Fruit fly (Drosophila melanogaster) whole organism, embryonic: ENCODE results near the gene Usp1.

Source experiments
- CG11398 ChIP-seq: fragments of 200-800 bp; sonication (Bioruptor generic); optimal IDR thresholded peaks from 2 replicates; lab custom pipeline; 2016; ENCODE audit warnings: missing biosample characterization, missing genetic modification characterization
- CG1529 ChIP-seq: fragments of 200-800 bp; sonication (Bioruptor generic); optimal IDR thresholded peaks from 3 replicates; lab custom pipeline; 2018; ENCODE audit warnings: missing biosample characterization, missing genetic modification characterization
- CG15479 ChIP-seq: fragments of 200-800 bp; sonication (Bioruptor generic); optimal IDR thresholded peaks from 3 replicates; lab custom pipeline; 2019; ENCODE audit warnings: missing biosample characterization, mild to moderate bottlenecking, missing genetic modification characterization, moderate library complexity
- CG15514 ChIP-seq: fragments of 200-800 bp; sonication (Bioruptor generic); optimal IDR thresholded peaks from 3 replicates; lab custom pipeline; 2017; ENCODE audit warnings: missing biosample characterization, missing genetic modification characterization, mild to moderate bottlenecking, moderate library complexity, missing genetic modification reagents
- CG16813 ChIP-seq: fragments of 200-800 bp; sonication (Bioruptor generic); IDR thresholded peaks from 3 replicates; pipeline ENCODE4 v1.3.6; 2022; ENCODE audit warnings: missing biosample characterization, missing genetic modification characterization; ENCODE audit not compliant: partially characterized antibody
- CG2116 ChIP-seq: fragments of 200-800 bp; sonication (Bioruptor generic); optimal IDR thresholded peaks from 3 replicates; lab custom pipeline; 2018; ENCODE audit warnings: missing biosample characterization, mild to moderate bottlenecking, missing genetic modification characterization
- CG2678 ChIP-seq: fragments of 200-800 bp; sonication (Bioruptor generic); optimal IDR thresholded peaks from 3 replicates; lab custom pipeline; 2019; ENCODE audit warnings: missing biosample characterization, mild to moderate bottlenecking, missing genetic modification characterization, moderate library complexity
- CG2875 ChIP-seq: fragments of 200-800 bp; sonication (Bioruptor generic); optimal IDR thresholded peaks from 2 replicates; lab custom pipeline; 2017; ENCODE audit warnings: missing biosample characterization, mild to moderate bottlenecking, missing genetic modification characterization, missing genetic modification reagents
- CG33213 ChIP-seq: fragments of 200-800 bp; sonication (Bioruptor generic); optimal IDR thresholded peaks from 3 replicates; lab custom pipeline; 2016; ENCODE audit warnings: missing biosample characterization, missing genetic modification characterization
- CG34224 ChIP-seq: fragments of 200-800 bp; sonication (Bioruptor generic); IDR thresholded peaks from 3 replicates; pipeline ENCODE4 v1.3.6; 2022; ENCODE audit warnings: missing biosample characterization, missing genetic modification characterization; ENCODE audit not compliant: partially characterized antibody
- CG3847 ChIP-seq: fragments of 200-800 bp; sonication (Bioruptor generic); IDR thresholded peaks from 2 replicates; pipeline ENCODE4 v1.3.6; 2022; ENCODE audit warnings: missing biosample characterization, missing genetic modification characterization
- CG4282 ChIP-seq: fragments of 200-800 bp; sonication (Bioruptor generic); optimal IDR thresholded peaks from 2 replicates; lab custom pipeline; 2016; ENCODE audit warnings: missing biosample characterization, missing genetic modification characterization
- CG4820 ChIP-seq: fragments of 200-800 bp; sonication (Bioruptor generic); optimal IDR thresholded peaks from 3 replicates; lab custom pipeline; 2016; ENCODE audit warnings: missing biosample characterization, missing genetic modification characterization
- CG7271 ChIP-seq: fragments of 200-800 bp; sonication (Bioruptor generic); optimal IDR thresholded peaks from 2 replicates; lab custom pipeline; 2018; ENCODE audit warnings: missing biosample characterization, mild to moderate bottlenecking, missing genetic modification characterization, moderate library complexity
- CG7987 ChIP-seq: fragments of 200-800 bp; sonication (Bioruptor generic); optimal IDR thresholded peaks from 2 replicates; lab custom pipeline; 2018; ENCODE audit warnings: missing biosample characterization, mild to moderate bottlenecking, missing genetic modification characterization, moderate library complexity
- CG8281 ChIP-seq: fragments of 200-800 bp; sonication (Bioruptor generic); optimal IDR thresholded peaks from 2 replicates; lab custom pipeline; 2018; ENCODE audit warnings: missing biosample characterization, mild to moderate bottlenecking, missing genetic modification characterization, moderate library complexity
- D ChIP-seq, 2 experiments: fragments of 200-800 bp in 1 of 2; fragments of >200 bp in 1 of 2; sonication (Bioruptor generic) in 1 of 2; optimal IDR thresholded peaks; 2 replicates in 1 of 2; 3 replicates in 1 of 2; lab custom pipeline; 2017; ENCODE audit warnings: mild to moderate bottlenecking in 1 of 2, missing biosample characterization in 1 of 2, missing genetic modification characterization in 1 of 2, missing genetic modification reagents in 1 of 2
- D19A ChIP-seq: fragments of 200-800 bp; optimal IDR thresholded peaks from 3 replicates; lab custom pipeline; 2019; ENCODE audit warnings: missing biosample characterization, mild to moderate bottlenecking, missing genetic modification characterization, moderate library complexity
- Deaf1 ChIP-seq: fragments of 200-800 bp; optimal IDR thresholded peaks from 3 replicates; lab custom pipeline; 2019; ENCODE audit warnings: missing biosample characterization, mild to moderate bottlenecking, missing genetic modification characterization, moderate library complexity
- Dll ChIP-seq: fragments of 200-800 bp; sonication (Bioruptor generic); IDR thresholded peaks from 4 replicates; pipeline ENCODE4 v1.3.6; 2022; ENCODE audit warnings: missing biosample characterization, missing genetic modification characterization; ENCODE audit not compliant: partially characterized antibody
- Hey ChIP-seq: fragments of 200-800 bp; sonication (Bioruptor generic); optimal IDR thresholded peaks from 3 replicates; lab custom pipeline; 2018; ENCODE audit warnings: missing biosample characterization, mild to moderate bottlenecking, missing genetic modification characterization
- Hr78 ChIP-seq, 2 experiments: fragments of 200-800 bp in 1 of 2; fragments of >200 bp in 1 of 2; sonication (Bioruptor generic) in 1 of 2; optimal IDR thresholded peaks; 2 replicates each; lab custom pipeline; 2017 to 2019; ENCODE audit warnings: missing biosample characterization in 2 of 2, missing genetic modification characterization in 2 of 2, mild to moderate bottlenecking in 1 of 2, moderate library complexity in 1 of 2
- Lpt ChIP-seq: fragments of >200 bp; optimal IDR thresholded peaks from 2 replicates; lab custom pipeline; 2018; ENCODE audit warnings: missing biosample characterization, missing genetic modification characterization
- Mes4 ChIP-seq: fragments of 200-800 bp; sonication (Bioruptor generic); optimal IDR thresholded peaks from 2 replicates; lab custom pipeline; 2016; ENCODE audit warnings: missing biosample characterization, missing genetic modification characterization
- Optix ChIP-seq: fragments of 200-800 bp; sonication (Bioruptor generic); IDR thresholded peaks from 3 replicates; pipeline ENCODE4 v1.3.6; 2022; ENCODE audit warnings: missing biosample characterization, missing genetic modification characterization
- Trl ChIP-seq, 3 experiments: fragments of >200 bp in 2 of 3; fragments of 200-800 bp in 1 of 3; sonication (Bioruptor generic) in 1 of 3; optimal IDR thresholded peaks; 2 replicates in 1 of 3; 3 replicates in 2 of 3; lab custom pipeline; 2016 to 2017; ENCODE audit warnings: missing biosample characterization in 1 of 3, missing genetic modification characterization in 1 of 3
- Usf ChIP-seq: fragments of 200-800 bp; sonication (Bioruptor generic); optimal IDR thresholded peaks from 2 replicates; lab custom pipeline; 2017; ENCODE audit warnings: missing genotype, missing biosample characterization, missing genetic modification characterization
- YL-1 ChIP-seq: fragments of 200-800 bp; sonication (Bioruptor generic); optimal IDR thresholded peaks from 3 replicates; lab custom pipeline; 2017; ENCODE audit warnings: missing biosample characterization, mild to moderate bottlenecking, missing genetic modification characterization
- ab ChIP-seq: fragments of 200-800 bp; sonication (Bioruptor generic); optimal IDR thresholded peaks from 2 replicates; lab custom pipeline; 2016; ENCODE audit warnings: missing biosample characterization, missing genetic modification characterization
- ash1 ChIP-seq: fragments of 200-800 bp; sonication (Bioruptor generic); optimal IDR thresholded peaks from 2 replicates; lab custom pipeline; 2018; ENCODE audit warnings: missing biosample characterization, mild to moderate bottlenecking, missing genetic modification characterization
- az2 ChIP-seq: fragments of 200-800 bp; sonication (Bioruptor generic); optimal IDR thresholded peaks from 3 replicates; lab custom pipeline; 2016; ENCODE audit warnings: missing biosample characterization, missing genetic modification characterization
- crp ChIP-seq, 2 experiments: fragments of 200-800 bp; sonication (Bioruptor generic); optimal IDR thresholded peaks; 2 replicates in 1 of 2; 3 replicates in 1 of 2; lab custom pipeline; 2017; ENCODE audit warnings: missing biosample characterization in 2 of 2, missing genetic modification characterization in 2 of 2, mild to moderate bottlenecking in 1 of 2, moderate library complexity in 1 of 2
- dimm ChIP-seq: fragments of 200-800 bp; sonication (Bioruptor generic); IDR thresholded peaks from 2 replicates; pipeline ENCODE4 v1.3.6; 2022; ENCODE audit warnings: missing biosample characterization, missing genetic modification characterization
- dysf ChIP-seq: fragments of 200-800 bp; sonication (Bioruptor generic); IDR thresholded peaks from 3 replicates; pipeline ENCODE4 v1.3.6; 2022; ENCODE audit warnings: missing biosample characterization, missing genetic modification characterization
- fd96Cb ChIP-seq: fragments of 200-800 bp; sonication (Bioruptor generic); optimal IDR thresholded peaks from 2 replicates; lab custom pipeline; 2018; ENCODE audit warnings: missing biosample characterization, mild to moderate bottlenecking, missing genetic modification characterization, moderate library complexity
- kah ChIP-seq: fragments of 200-800 bp; sonication (Bioruptor generic); optimal IDR thresholded peaks from 2 replicates; lab custom pipeline; 2018; ENCODE audit warnings: missing biosample characterization, mild to moderate bottlenecking, missing genetic modification characterization
- ken ChIP-seq: fragments of 200-800 bp; sonication (Bioruptor generic); IDR thresholded peaks from 3 replicates; pipeline ENCODE4 v1.3.6; 2022; ENCODE audit warnings: missing biosample characterization, missing genetic modification characterization
- lov ChIP-seq, 2 experiments: fragments of 200-800 bp in 1 of 2; fragments of >200 bp in 1 of 2; sonication (Bioruptor generic) in 1 of 2; IDR thresholded peaks in 1 of 2; optimal IDR thresholded peaks in 1 of 2; 2 replicates in 1 of 2; 3 replicates in 1 of 2; pipeline versions ENCODE4 v1.3.6 to Lab custom; 2017 to 2022; ENCODE audit warnings: missing biosample characterization in 1 of 2, missing genetic modification characterization in 1 of 2
- nerfin-1 ChIP-seq: fragments of 200-800 bp; sonication (Bioruptor generic); optimal IDR thresholded peaks from 3 replicates; lab custom pipeline; 2019; ENCODE audit warnings: missing biosample characterization, mild to moderate bottlenecking, missing genetic modification characterization, moderate library complexity
- odd ChIP-seq: fragments of 200-800 bp; sonication (Bioruptor generic); optimal IDR thresholded peaks from 2 replicates; lab custom pipeline; 2017; ENCODE audit warnings: missing biosample characterization, mild to moderate bottlenecking, missing genetic modification characterization
- org-1 ChIP-seq: fragments of 200-800 bp; sonication (Bioruptor generic); optimal IDR thresholded peaks from 2 replicates; lab custom pipeline; 2017; ENCODE audit warnings: missing biosample characterization, missing genetic modification characterization
- p53 ChIP-seq: fragments of 200-800 bp; sonication (Bioruptor generic); optimal IDR thresholded peaks from 2 replicates; lab custom pipeline; 2016; ENCODE audit warnings: missing biosample characterization, missing genetic modification characterization
- salm ChIP-seq: fragments of 200-800 bp; sonication (Bioruptor generic); optimal IDR thresholded peaks from 2 replicates; lab custom pipeline; 2018; ENCODE audit warnings: missing biosample characterization, mild to moderate bottlenecking, missing genetic modification characterization
- scrt ChIP-seq: fragments of 200-800 bp; sonication (Bioruptor generic); optimal IDR thresholded peaks from 2 replicates; lab custom pipeline; 2018; ENCODE audit warnings: missing biosample characterization, mild to moderate bottlenecking, missing genetic modification characterization, moderate library complexity
- tll ChIP-seq, 2 experiments: fragments of 200-800 bp in 1 of 2; fragments of >200 bp in 1 of 2; sonication (Bioruptor generic) in 1 of 2; optimal IDR thresholded peaks; 2 replicates each; lab custom pipeline; 2017 to 2019; ENCODE audit warnings: missing biosample characterization in 2 of 2, missing genetic modification characterization in 2 of 2, mild to moderate bottlenecking in 1 of 2, moderate library complexity in 1 of 2
- toy ChIP-seq: fragments of 200-800 bp; sonication (Bioruptor generic); IDR thresholded peaks from 2 replicates; pipeline ENCODE4 v1.3.6; 2022; ENCODE audit warnings: missing biosample characterization, missing genetic modification characterization
- z ChIP-seq: fragments of 200-800 bp; sonication (Bioruptor generic); IDR thresholded peaks from 3 replicates; pipeline ENCODE4 v1.3.6; 2022; ENCODE audit warnings: missing biosample characterization, missing genetic modification characterization
- zen2 ChIP-seq: fragments of 200-800 bp; sonication (Bioruptor generic); IDR thresholded peaks from 3 replicates; pipeline ENCODE4 v1.3.6; 2022; ENCODE audit warnings: missing biosample characterization, missing genetic modification characterization; ENCODE audit not compliant: partially characterized antibody

Gene Usp1

dm6 chr3R:29207996-29208395 lies 21.0 kb upstream of the Usp1 start (continued):
- TF ChIP-seq CG16813 (no peak), ash1 (GFP tag; lab: Kevin White, UChicago) (no peak), CG34224 (no peak), Hr78 (GFP tag; optimal IDR thresholded peaks at IDR 0.05; lab: Kevin White, UChicago) (peak in 1 of 2 experiments; percentile 36), Optix (peak; percentile 66; the same call in 2 of the 3 replicates), Hey (tag; lab: Kevin White, UChicago) (no peak), Usf (GFP tag; lab: Kevin White, UChicago) (no peak), CG8281 (peak; percentile 39), CG1529 (GFP tag; lab: Kevin White, UChicago) (peak; percentile 63), z (GFP tag; lab: Robert Waterston, UW) (no peak), odd (GFP tag; lab: Kevin White, UChicago) (peak; percentile 67), D (optimal IDR thresholded peaks at IDR 0.05; lab: Kevin White, UChicago) (no peak), D (GFP tag; optimal IDR thresholded peaks at IDR 0.05; lab: Kevin White, UChicago) (peak; percentile 73), D19A (peak; percentile 69), org-1 (GFP tag; lab: Kevin White, UChicago) (peak; percentile 50), CG15514 (GFP tag; lab: Kevin White, UChicago) (peak; percentile 13), Mes4 (no peak), zen2 (GFP tag; lab: Robert Waterston, UW) (no peak), YL-1 (GFP tag; lab: Kevin White, UChicago) (no peak), Deaf1 (tag; lab: Kevin White, UChicago) (no peak), ab (no peak), dimm (GFP tag; lab: Robert Waterston, UW) (peak; percentile 34; the same call in 1 of the 2 replicates), salm (tag; lab: Kevin White, UChicago) (peak; percentile 40), Lpt (GFP tag; lab: Kevin White, UChicago) (no peak), toy (no peak), nerfin-1 (tag; lab: Kevin White, UChicago) (peak; percentile 52), p53 (GFP tag; lab: Kevin White, UChicago) (no peak), CG7987 (peak; percentile 10), Trl (optimal IDR thresholded peaks at IDR 0.05; lab: Kevin White, UChicago) (no peak), Trl (GFP tag; optimal IDR thresholded peaks at IDR 0.05; lab: Kevin White, UChicago) (peak; percentile 30), CG33213 (GFP tag; lab: Kevin White, UChicago) (no peak), ken (GFP tag; lab: Robert Waterston, UW) (peak; percentile 56; the same call in 2 of the 3 replicates), Dll (GFP tag; lab: Robert Waterston, UW) (no peak), CG2678 (tag; lab: Kevin White, UChicago) (peak; percentile 79), tll (GFP tag; optimal IDR thresholded peaks at IDR 0.05; lab: Kevin White, UChicago) (no peak), CG15479 (no peak), CG2116 (GFP tag; lab: Kevin White, UChicago) (peak; percentile 3), CG4282 (no peak), dysf (peak; percentile 76), CG11398 (GFP tag; lab: Kevin White, UChicago) (no peak), fd96Cb (tag; lab: Kevin White, UChicago) (peak; percentile 82), crp (GFP tag; optimal IDR thresholded peaks at IDR 0.05; lab: Kevin White, UChicago) (no peak), CG3847 (GFP tag; lab: Robert Waterston, UW) (0 out of 2 replicates have a peak, but pooled peaks have one; percentile 27), CG2875 (GFP tag; lab: Kevin White, UChicago) (peak; percentile 63), lov (optimal IDR thresholded peaks at IDR 0.05; lab: Kevin White, UChicago) (no peak), lov (GFP tag; IDR thresholded peaks at IDR 0.05; lab: Robert Waterston, UW) (peak; percentile 76; the same call in 2 of the 3 replicates), scrt (GFP tag; lab: Kevin White, UChicago) (peak; percentile 53), az2 (GFP tag; lab: Kevin White, UChicago) (peak; percentile 54), kah (GFP tag; lab: Kevin White, UChicago) (peak; percentile 42), CG4820 (GFP tag; lab: Kevin White, UChicago) (peak; percentile 47), CG7271 (peak; percentile 13)
